Worm (Caenorhabditis elegans) whole organism, dauer: Measurements from ENCODE around the gene ZK185.2.

Experiments used
- unc-62 ChIP-seq: sonication (generic microtip); optimal IDR thresholded peaks from 2 replicates; lab custom pipeline; 2017; ENCODE audit warnings: missing biosample characterization, missing genetic modification reagents, missing genetic modification characterization

Gene ZK185.2

DNA sequence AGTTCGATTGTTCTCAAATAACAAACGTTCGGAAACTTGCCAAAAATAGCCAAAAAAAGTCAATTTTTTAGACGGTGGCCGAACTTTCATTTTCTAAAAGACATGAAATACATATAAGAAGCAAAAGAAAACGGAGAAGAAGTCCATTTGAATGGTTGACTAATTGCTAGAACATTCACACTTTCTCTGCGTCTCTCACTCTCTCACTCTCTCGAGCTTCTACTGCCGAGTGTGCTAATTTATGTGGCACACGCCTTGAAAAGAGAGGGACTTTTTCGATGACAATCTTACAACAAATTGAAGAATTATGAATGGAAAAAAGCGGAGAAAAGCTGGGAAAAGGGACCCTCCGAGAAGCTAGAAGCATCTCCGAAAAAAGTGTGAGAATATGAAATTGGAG lies 37.7 kb downstream of the ZK185.2 start:
- no peak for TF ChIP-seq unc-62 (GFP tag; lab: Kevin White, UChicago)

DNA sequence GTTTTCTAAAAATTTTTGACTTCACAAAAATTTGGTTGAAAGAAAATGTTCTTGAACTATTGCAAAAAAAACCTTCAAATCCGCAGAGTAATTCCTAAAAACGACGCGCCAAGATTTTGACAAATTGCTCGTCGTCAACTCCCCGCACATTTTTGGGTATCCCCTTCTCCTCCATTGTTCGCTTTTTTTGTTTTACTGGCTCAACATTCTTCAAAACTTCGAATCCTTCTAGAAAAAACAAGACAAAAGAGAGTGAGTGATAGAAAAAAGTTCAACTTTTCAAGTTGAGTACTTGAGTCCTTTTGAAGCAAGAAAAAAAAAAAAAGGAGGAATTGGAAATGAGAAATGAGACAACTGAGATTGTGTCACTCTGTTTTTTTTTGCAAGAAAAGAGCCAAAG lies 40.5 kb downstream of the ZK185.2 start:
- TF ChIP-seq unc-62 (GFP tag; lab: Kevin White, UChicago): no peak

DNA sequence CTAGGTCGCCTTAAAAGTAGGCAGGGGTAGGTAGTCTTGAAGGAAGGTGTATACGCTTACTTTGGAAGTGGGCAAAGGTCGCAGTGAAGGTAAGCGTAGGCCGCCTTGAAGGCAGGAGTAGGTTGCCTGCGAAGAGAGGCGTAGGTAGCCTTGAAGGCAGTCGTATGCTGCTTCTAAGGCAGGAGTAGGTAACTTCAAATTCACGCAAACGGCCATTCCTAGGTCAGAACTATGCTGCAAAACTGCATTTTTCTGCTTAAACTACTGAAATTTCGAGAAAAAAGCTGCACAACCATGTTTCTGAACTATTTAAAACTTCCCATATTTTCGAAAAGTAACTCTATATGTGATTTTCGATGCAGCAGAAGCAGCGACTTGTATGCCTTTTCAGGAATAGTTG lies 43.1 kb downstream of the ZK185.2 start:
- TF ChIP-seq unc-62 (GFP tag; lab: Kevin White, UChicago): no peak

DNA sequence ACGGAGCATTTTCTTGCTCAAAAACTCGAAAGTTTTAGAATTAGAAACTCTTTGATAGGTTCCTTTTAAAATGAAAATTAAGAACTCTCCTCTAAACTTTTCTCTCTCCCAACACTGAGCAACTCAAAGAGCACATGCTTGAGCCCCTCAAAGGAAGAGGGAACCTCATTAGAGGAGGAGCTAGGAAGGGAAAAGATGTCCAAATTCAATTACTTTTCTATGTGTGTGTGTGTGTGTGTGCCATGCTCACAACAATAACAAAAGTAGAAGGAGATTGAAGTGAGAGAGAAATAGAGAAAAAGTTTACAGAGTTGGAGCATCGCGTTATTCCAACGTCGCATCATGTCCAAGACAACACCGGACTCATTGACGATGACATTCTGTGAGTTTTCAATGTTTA lies 49.6 kb downstream of the ZK185.2 start:
- TF ChIP-seq unc-62 (GFP tag; lab: Kevin White, UChicago): no peak

DNA sequence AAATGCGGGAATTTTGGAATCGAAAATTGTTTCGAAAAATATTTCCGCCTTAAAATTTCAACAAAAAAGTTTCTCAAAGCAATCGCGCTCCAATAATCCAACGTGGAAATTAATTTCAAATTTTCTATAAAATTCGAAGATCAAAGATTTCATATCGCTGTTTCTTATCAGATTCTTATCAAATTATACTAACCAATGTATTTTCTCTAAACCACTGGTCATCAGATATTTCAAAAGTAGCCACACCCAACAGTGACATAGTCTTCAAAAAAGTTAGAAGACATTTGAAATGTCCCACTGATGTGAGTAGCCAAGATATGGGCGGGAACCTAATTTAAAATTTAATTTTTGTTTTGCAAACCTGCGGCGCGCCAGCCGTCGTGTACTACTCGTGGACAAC lies 51.2 kb downstream of the ZK185.2 start:
- TF ChIP-seq unc-62 (GFP tag; lab: Kevin White, UChicago): no peak

DNA sequence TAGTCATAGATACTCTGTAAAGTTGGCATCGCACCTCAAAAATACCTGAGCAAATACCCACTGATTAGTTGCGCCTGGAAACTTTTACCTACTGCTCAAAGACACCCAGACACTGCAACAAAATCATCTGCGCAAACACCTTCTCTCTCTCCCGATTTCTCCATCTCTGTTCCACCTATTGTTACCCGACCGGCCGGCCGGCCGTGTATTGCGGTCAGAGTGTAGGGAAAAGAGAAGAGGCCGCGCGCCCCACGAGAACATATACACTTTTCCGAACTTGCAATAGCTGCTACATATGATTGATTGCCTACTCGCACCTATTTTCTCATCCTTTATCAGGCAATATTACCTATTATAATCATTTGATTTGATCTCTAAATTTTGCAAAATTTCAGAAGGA lies 52.1 kb downstream of the ZK185.2 start:
- TF ChIP-seq unc-62 (GFP tag; lab: Kevin White, UChicago): no peak
